Worm (Caenorhabditis elegans) whole organism, mixed stage, embryonic: ENCODE measurements around the gene Y54G9A.9.

Source experiments
- blmp-1 ChIP-seq: fragments of 150-350 bp; optimal IDR thresholded peaks from 2 replicates; lab custom pipeline; 2014; ENCODE audit warnings: missing biosample characterization, missing genetic modification characterization
- elt-3 ChIP-seq: fragments of 150-350 bp; optimal IDR thresholded peaks from 2 replicates; lab custom pipeline; 2014; ENCODE audit warnings: missing biosample characterization, missing genetic modification characterization
- flh-1 ChIP-seq: fragments of 200-800 bp; sonication (Bioruptor generic); optimal IDR thresholded peaks from 2 replicates; lab custom pipeline; 2018; ENCODE audit warnings: mild to moderate bottlenecking, missing genetic modification characterization, moderate library complexity, missing compliant biosample characterization
- ham-2 ChIP-seq: fragments of 200-800 bp; sonication (Bioruptor generic); optimal IDR thresholded peaks from 2 replicates; lab custom pipeline; 2018; ENCODE audit warnings: mild to moderate bottlenecking, missing genetic modification characterization, missing compliant biosample characterization
- mab-5 ChIP-seq: fragments of 150-350 bp; optimal IDR thresholded peaks from 2 replicates; lab custom pipeline; 2014; ENCODE audit warnings: missing biosample characterization, missing genetic modification characterization
- nhr-12 ChIP-seq: fragments of 150-350 bp; optimal IDR thresholded peaks from 2 replicates; lab custom pipeline; 2014; ENCODE audit warnings: missing biosample characterization, missing genetic modification characterization
- nhr-237 ChIP-seq: fragments of 150-350 bp; optimal IDR thresholded peaks from 2 replicates; lab custom pipeline; 2014; ENCODE audit warnings: missing biosample characterization, missing genetic modification characterization
- pha-4 ChIP-seq: fragments of 150-350 bp; optimal IDR thresholded peaks from 2 replicates; lab custom pipeline; 2018; ENCODE audit warnings: missing biosample characterization, missing genetic modification reagents, missing genetic modification characterization
- sem-2 ChIP-seq: fragments of 200-800 bp; sonication (Bioruptor generic); optimal IDR thresholded peaks from 2 replicates; lab custom pipeline; 2018; ENCODE audit warnings: mild to moderate bottlenecking, missing genetic modification characterization, missing compliant biosample characterization
- snpc-4 ChIP-seq: fragments of 150-350 bp; optimal IDR thresholded peaks from 2 replicates; lab custom pipeline; 2014; ENCODE audit warnings: missing biosample characterization, missing genetic modification characterization
- unc-39 ChIP-seq: fragments of 150-350 bp; optimal IDR thresholded peaks from 2 replicates; lab custom pipeline; 2014; ENCODE audit warnings: missing biosample characterization, missing genetic modification characterization
- unc-62 ChIP-seq: fragments of 150-350 bp; optimal IDR thresholded peaks from 2 replicates; lab custom pipeline; 2014; ENCODE audit warnings: missing biosample characterization, missing genetic modification reagents, missing genetic modification characterization
- zip-8 ChIP-seq: fragments of 150-350 bp; optimal IDR thresholded peaks from 2 replicates; lab custom pipeline; 2014; ENCODE audit warnings: missing biosample characterization, missing genetic modification characterization
- ztf-11 ChIP-seq: fragments of 150-350 bp; optimal IDR thresholded peaks from 2 replicates; lab custom pipeline; 2014; ENCODE audit warnings: missing biosample characterization, missing genetic modification characterization

- TF ChIP-seq ham-2 (GFP tag; lab: Kevin White, UChicago) (no peak), mab-5 (tag; lab: Kevin White, UChicago) (no peak), unc-62 (GFP tag; lab: Kevin White, UChicago) (no peak), nhr-237 (tag; lab: Kevin White, UChicago) (no peak), nhr-12 (tag; lab: Kevin White, UChicago) (no peak), ztf-11 (tag; lab: Kevin White, UChicago) (no peak), pha-4 (tag; lab: Kevin White, UChicago) (no peak), sem-2 (GFP tag; lab: Kevin White, UChicago) (no peak), snpc-4 (tag; lab: Kevin White, UChicago) (no peak), blmp-1 (tag; lab: Kevin White, UChicago) (peak; percentile 38), zip-8 (tag; lab: Kevin White, UChicago) (no peak), elt-3 (no peak), unc-39 (tag; lab: Kevin White, UChicago) (no peak), flh-1 (GFP tag; lab: Kevin White, UChicago) (no peak)
These were observed 49.7 kb upstream of the Y54G9A.9 start for ce11 chrII:13679775-13680320.
